Worm (Caenorhabditis elegans): ENCODE data around the gene Y39B6A.42.

- TF ChIP-seq lin-13 (GFP tag; optimal IDR thresholded peaks at IDR 0.05) (no peak), aha-1 (tag; optimal IDR thresholded peaks at IDR 0.05) (no peak), tlp-1 (tag; optimal IDR thresholded peaks at IDR 0.05) (no peak), pqm-1 (tag; optimal IDR thresholded peaks at IDR 0.05) (no peak), ztf-11 (tag; optimal IDR thresholded peaks at IDR 0.05) (no peak), skn-1 (tag; optimal IDR thresholded peaks at IDR 0.05) (no peak), ama-1 (optimal IDR thresholded peaks at IDR 0.05) (no peak), ceh-63 (GFP tag; optimal IDR thresholded peaks at IDR 0.05) (no peak), fos-1 (tag; optimal IDR thresholded peaks at IDR 0.05) (no peak), lir-3 (tag; optimal IDR thresholded peaks at IDR 0.05; ENCODE audit: poor library complexity) (no peak)
These were observed 24.1 kb upstream of the Y39B6A.42 start, which contains the start of gene gtf-2F2 for ce11 chrV:18993535-18993990.

Data from whole organism, L1 larva.